Worm (Caenorhabditis elegans): ENCODE measurements around the gene F25F2.1.

The F25F2.1 gene

DNA sequence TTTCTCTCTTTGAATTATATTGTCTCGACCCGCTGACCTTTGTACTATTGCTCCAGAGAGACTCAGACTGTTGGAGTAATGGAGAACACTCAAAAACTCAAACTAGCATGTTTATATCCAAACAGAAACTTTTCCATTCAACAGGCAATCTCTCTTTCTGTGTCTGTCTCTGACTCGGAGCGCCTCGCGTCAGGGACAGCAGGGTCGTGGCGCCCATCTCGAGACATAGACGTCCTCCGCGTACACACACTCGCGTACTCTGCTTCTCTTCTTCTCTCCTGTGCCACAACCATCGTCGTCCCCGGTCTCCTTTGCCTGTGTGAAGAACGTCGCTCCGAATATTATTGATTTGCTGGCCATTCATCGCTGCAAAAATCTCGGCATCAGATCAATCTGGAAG is 43.3 kb downstream of the F25F2.1 start (continued):
- TF ChIP-seq nhr-76 (tag; optimal IDR thresholded peaks at IDR 0.05), result no peak
- TF ChIP-seq pqm-1 (tag; optimal IDR thresholded peaks at IDR 0.05), result peak; percentile 71
- TF ChIP-seq set-16 (GFP tag; IDR thresholded peaks at IDR 0.05), result peak; percentile 74
- TF ChIP-seq nhr-48 (tag; optimal IDR thresholded peaks at IDR 0.05), result peak; percentile 62
- TF ChIP-seq hif-1 (tag; optimal IDR thresholded peaks at IDR 0.05), result peak in 1 of 2 experiments; percentile 66
- TF ChIP-seq dmd-6 (GFP tag; IDR thresholded peaks at IDR 0.05), result peak; percentile 89
- 0 out of 2 replicates have a peak, but pooled peaks have one; percentile 31 for TF ChIP-seq vab-7 (GFP tag; IDR thresholded peaks at IDR 0.05)
- TF ChIP-seq hlh-11 (tag; optimal IDR thresholded peaks at IDR 0.05), result peak; percentile 95
- peak; percentile 56 for TF ChIP-seq mes-2 (tag; optimal IDR thresholded peaks at IDR 0.05; ENCODE audit: poor library complexity, severe bottlenecking)
- TF ChIP-seq dve-1 (tag; optimal IDR thresholded peaks at IDR 0.05; ENCODE audit: insufficient read depth), result peak; percentile 86
- no peak for TF ChIP-seq mdt-29 (GFP tag; IDR thresholded peaks at IDR 0.05)
- TF ChIP-seq lin-13 (GFP tag; optimal IDR thresholded peaks at IDR 0.05), result peak; percentile 74
- TF ChIP-seq daf-16 (GFP tag; optimal IDR thresholded peaks at IDR 0.05), result peak in 1 of 2 experiments; percentile 61
- peak; percentile 82 for TF ChIP-seq daf-16 (tag; optimal IDR thresholded peaks at IDR 0.05)
- peak; percentile 97 for TF ChIP-seq aha-1 (tag)
- TF ChIP-seq T20F7.1 (GFP tag; optimal IDR thresholded peaks at IDR 0.05), result peak; percentile 35
- TF ChIP-seq unc-62 (GFP tag; optimal IDR thresholded peaks at IDR 0.05 in 1 of 2), result peak in 1 of 2 experiments; percentile 36
- TF ChIP-seq unc-62 (tag; optimal IDR thresholded peaks at IDR 0.05), result no peak
- TF ChIP-seq hmg-1.1 (GFP tag; IDR thresholded peaks at IDR 0.05), result peak; percentile 78
- TF ChIP-seq mxl-3 (GFP tag; optimal IDR thresholded peaks at IDR 0.05), result peak; percentile 92
- TF ChIP-seq nhr-6 (tag; optimal IDR thresholded peaks at IDR 0.05), result peak; percentile 42

- TF ChIP-seq spr-1 (tag; optimal IDR thresholded peaks at IDR 0.05) (no peak), nhr-28 (tag; optimal IDR thresholded peaks at IDR 0.05) (peak; percentile 4), pqm-1 (tag; optimal IDR thresholded peaks at IDR 0.05) (peak; percentile 38), aha-1 (tag) (peak; percentile 33), dmd-6 (GFP tag; IDR thresholded peaks at IDR 0.05) (no peak), dve-1 (tag; optimal IDR thresholded peaks at IDR 0.05; ENCODE audit: insufficient read depth) (peak; percentile 6)
Observed at ce11 chrIII:4552872-4553271, 44.2 kb downstream of the F25F2.1 start.

DNA sequence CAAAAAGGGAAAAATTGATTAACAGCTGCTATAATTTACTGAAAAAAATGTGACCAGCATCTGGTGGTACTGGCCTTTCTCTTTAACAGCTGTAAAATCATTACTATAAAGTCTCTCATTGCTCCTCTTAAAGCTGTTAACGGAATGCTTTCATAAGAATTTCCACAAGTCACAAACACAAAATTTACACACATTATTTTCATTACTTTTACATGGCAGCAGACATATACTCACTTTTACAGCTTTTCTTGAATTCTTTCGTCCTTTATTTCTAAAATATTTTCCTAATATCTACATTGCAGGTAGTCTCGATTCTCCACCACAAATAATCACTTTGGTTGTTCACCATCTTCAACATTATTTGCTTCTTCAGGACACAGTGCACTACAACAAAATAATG is 44.7 kb downstream of the F25F2.1 start, which contains the start of gene imph-1:
TSS of gene imph-1 (plus strand) at position 301 of the 400 bp plus-strand sequence.
- TF ChIP-seq Y75B8A.6 (GFP tag; IDR thresholded peaks at IDR 0.05) (no peak), saeg-2 (GFP tag; IDR thresholded peaks at IDR 0.05) (no peak), egl-27 (tag; optimal IDR thresholded peaks at IDR 0.05) (no peak), ctbp-1 (GFP tag; IDR thresholded peaks at IDR 0.05) (no peak), cey-2 (tag; optimal IDR thresholded peaks at IDR 0.05; ENCODE audit: borderline replicate concordance, insufficient read depth) (no peak), ceh-44 (GFP tag; IDR thresholded peaks at IDR 0.05) (no peak), pqm-1 (tag; optimal IDR thresholded peaks at IDR 0.05) (no peak), unc-39 (tag; optimal IDR thresholded peaks at IDR 0.05) (no peak), nhr-11 (tag; optimal IDR thresholded peaks at IDR 0.05) (no peak), dmd-8 (GFP tag; IDR thresholded peaks at IDR 0.05) (no peak), lin-39 (tag; optimal IDR thresholded peaks at IDR 0.05) (no peak)

ce11 chrIII:4555345-4555744 is 46.7 kb downstream of the F25F2.1 start:
- TF ChIP-seq gei-8 (GFP tag; optimal IDR thresholded peaks at IDR 0.05) (no peak), skn-1 (tag; optimal IDR thresholded peaks at IDR 0.05) (no peak), hmg-1.1 (GFP tag; IDR thresholded peaks at IDR 0.05) (peak; percentile 31; the same call in 1 of the 2 replicates), lsy-2 (tag; optimal IDR thresholded peaks at IDR 0.05) (peak in 1 of 2 experiments; percentile 14), rbr-2 (tag; optimal IDR thresholded peaks at IDR 0.05) (peak; percentile 15), nhr-111 (GFP tag; optimal IDR thresholded peaks at IDR 0.05) (no peak)
